Fruit fly (Drosophila melanogaster): Measurements from ENCODE around the gene Chc.

The Chc gene

dm6 chrX:15849021-15849420, 13.7 kb upstream of the Chc start, which contains the start of gene sun:
TSS of gene sun (minus strand) at chrX:15849258.
- TF ChIP-seq CTCF (optimal IDR thresholded peaks at IDR 0.05): no peak
- TF ChIP-seq CG8478 (optimal IDR thresholded peaks at IDR 0.05): no peak

DNA sequence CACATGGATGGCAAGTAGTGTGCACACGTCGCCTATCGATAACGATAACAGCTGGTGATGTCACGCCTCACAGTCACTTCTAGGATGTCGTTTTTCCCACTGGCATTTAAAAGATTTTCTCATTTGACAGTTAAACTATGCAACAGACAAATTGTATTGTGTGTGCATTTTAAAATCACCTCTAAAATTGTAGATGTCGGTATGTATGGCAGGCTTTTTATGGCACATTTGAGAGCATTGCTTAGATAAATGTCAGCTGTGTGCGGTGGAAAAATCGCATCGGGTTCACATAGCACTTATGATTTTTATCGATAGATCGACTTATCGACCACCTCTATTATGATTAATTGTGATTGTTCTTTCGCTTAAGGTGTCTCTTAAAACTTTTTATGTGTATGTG, 8.8 kb upstream of the Chc start, which contains the start of the genes ArgRS and CG8578:
Gene ArgRS, minus strand, starts transcription at position 7 of the 400 bp plus-strand sequence.
Gene CG8578, plus strand, starts transcription at position 338 of the 400 bp plus-strand sequence.
- TF ChIP-seq CG8478 (optimal IDR thresholded peaks at IDR 0.05): no peak
- TF ChIP-seq CTCF (optimal IDR thresholded peaks at IDR 0.05): no peak

DNA sequence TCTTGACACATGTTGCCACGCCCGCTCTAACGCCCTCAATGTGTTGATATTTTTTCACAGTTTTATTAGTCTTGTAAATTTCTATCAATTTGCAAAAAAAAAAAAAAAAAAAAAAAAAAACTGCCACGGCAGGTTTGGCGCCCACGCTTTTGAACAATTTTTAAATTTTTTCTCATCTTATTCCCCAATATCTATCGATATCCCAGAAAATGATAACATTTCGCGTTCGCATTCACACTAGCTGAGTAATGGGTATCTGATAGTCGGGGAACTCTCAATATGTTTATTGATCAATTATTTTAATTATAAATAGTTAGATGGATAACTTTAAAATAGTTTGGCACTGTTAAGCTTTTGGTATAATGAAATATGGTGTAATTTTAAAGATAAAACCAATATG, 6.1 kb upstream of the Chc start:
- TF ChIP-seq CG8478 (optimal IDR thresholded peaks at IDR 0.05): no peak
- TF ChIP-seq CTCF (optimal IDR thresholded peaks at IDR 0.05): no peak

dm6 chrX:15840003-15840402, 4.7 kb upstream of the Chc start:
- peak in 1 of 2 experiments; percentile 10 for TF ChIP-seq CTCF (optimal IDR thresholded peaks at IDR 0.05)
- no peak for TF ChIP-seq CG8478 (optimal IDR thresholded peaks at IDR 0.05)

dm6 chrX:15837530-15837929, 2.2 kb upstream of the Chc start, which contains the start of gene CG8565:
TSS of gene CG8565 (plus strand) at chrX:15837830.
- no peak for TF ChIP-seq CG8478 (optimal IDR thresholded peaks at IDR 0.05)

DNA sequence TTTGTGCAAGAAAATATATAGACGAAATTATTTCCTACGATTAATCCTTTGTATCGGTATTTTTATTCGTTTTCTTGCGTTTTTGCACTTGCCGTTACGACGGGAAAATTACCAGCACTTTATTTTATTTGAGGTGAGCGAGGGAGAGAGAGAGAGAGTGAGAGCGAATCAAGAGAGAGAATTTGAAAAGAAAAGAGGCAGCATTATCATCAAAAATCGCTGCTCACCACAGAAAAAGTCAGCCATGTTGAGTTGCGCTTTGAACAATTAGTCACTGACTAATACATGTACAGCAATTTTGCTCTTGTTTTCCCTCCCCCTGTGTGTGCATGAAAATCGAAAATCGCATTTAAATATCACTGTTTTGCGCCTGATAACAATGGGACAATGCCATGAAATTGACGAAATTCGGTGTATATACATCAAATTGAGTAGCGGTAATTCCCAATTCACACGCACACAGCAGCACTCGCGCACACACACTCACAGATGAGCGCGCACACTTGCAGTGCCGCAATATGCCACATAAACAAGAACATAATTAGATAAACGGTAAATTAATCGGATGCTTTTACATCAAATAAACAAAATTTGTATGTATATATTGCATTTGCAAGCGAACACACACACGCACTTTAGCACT, 575 bp downstream of the Chc start:
- no peak for TF ChIP-seq CG8478 (optimal IDR thresholded peaks at IDR 0.05)

dm6 chrX:15833957-15834356, 1.3 kb downstream of the Chc start:
- TF ChIP-seq CTCF (optimal IDR thresholded peaks at IDR 0.05) (no peak), CG8478 (optimal IDR thresholded peaks at IDR 0.05) (no peak)

DNA sequence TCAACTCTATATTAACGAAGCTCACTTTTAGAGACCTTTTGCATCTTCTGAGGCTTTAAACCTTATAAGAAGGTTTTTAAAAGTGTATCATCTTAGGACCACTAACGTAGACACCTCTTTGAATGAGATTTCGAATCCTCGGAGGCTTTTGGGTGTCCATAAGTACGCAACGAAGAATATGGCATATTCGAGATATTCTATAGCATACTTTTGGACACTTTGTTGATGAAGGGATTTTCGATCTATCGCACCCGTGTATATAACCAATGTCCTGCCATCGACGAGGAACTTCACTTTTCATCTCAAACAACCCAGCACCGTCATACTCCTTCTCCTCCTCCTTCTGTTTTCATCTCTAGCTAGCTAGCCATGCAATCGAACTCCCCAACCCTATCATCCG, 12.9 kb downstream of the Chc start:
- no peak for TF ChIP-seq CG8478 (optimal IDR thresholded peaks at IDR 0.05)
- TF ChIP-seq CTCF (optimal IDR thresholded peaks at IDR 0.05): no peak

DNA sequence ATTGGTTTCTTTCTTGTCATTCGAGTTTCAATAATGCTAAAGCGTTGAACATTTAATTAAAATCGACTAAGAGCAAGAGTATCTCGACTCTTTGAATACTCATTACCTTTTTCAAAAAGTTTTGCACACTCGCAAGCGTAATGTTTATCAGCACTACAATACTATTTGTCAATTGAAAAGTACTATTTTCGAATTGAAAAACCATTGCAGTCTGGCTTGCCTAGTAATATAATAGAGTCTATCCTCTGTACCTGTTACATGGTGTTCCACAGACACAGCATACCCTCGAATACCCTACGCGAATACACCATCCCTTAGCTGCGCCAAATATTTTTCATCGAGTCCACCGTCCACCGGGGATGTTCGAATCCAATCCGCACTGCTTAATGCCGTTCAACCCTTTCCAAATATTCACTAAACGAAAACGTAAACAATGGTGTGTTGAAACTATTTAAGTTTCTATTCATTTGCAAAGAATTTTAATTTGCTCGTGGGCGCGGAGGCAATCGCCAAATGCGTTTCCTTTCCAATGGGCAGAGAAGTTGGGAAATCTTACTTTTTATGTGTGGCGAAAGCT, 16.6 kb downstream of the Chc start:
- TF ChIP-seq CG8478 (optimal IDR thresholded peaks at IDR 0.05): no peak
- no peak for TF ChIP-seq CTCF (optimal IDR thresholded peaks at IDR 0.05)

DNA sequence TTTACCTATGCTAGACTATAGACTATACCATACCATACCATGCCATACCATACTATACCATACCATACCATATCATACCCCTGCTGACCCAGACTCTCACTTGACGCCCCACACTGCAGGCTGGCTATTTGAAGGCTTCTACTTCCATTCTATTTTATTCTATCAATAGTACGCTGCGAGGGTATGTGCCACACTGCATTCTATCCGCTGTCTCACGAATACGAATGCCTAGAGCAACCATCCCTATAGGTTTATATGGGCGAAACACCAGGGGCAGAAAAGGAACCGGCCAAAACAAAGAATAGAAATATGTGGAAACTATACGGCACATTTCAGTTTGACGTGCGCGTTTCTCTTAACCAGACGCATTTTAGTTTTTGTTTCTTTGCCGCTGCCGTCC, 17.5 kb downstream of the Chc start:
- TF ChIP-seq CTCF (optimal IDR thresholded peaks at IDR 0.05): no peak
- no peak for TF ChIP-seq CG8478 (optimal IDR thresholded peaks at IDR 0.05)

DNA sequence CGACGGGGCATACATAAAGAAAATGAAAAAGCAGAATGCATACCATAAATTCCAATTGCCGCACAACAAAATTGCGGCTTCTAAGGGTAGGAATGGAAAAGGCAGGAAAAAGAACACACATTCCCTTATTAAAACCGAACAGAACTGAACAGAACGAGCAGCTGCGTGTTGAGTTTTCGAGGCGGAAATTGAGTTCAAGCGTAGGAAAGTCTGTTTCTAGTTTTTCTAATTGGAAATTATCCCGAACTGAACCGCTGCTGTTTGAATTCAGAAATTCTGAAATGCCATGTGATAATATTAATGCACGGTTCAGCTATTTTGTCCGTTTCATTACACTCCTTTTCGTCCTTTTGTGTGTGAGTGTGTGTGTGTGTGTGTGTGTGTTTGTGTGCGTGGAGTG, 18.4 kb downstream of the Chc start:
- TF ChIP-seq CTCF (optimal IDR thresholded peaks at IDR 0.05) (no peak), CG8478 (optimal IDR thresholded peaks at IDR 0.05) (no peak)

DNA sequence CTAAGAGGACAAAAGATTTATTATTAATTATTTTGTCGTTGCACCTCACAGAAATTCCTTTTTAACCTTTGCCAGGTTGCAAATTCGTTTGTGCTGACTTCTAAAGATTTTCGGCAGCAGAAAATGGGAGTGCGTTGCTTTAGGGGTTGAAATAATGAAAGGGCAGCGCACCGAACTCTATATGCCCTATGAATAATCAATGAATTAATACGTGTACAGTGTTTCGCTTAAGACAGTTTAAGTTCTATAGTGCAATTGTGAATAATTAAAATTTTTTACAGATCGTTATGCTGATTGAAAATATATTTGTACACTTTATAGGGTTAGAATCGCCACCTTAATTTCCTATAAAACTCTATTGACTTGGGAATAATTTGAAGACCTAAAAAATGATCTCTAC, 19.2 kb downstream of the Chc start:
- no peak for TF ChIP-seq CTCF (optimal IDR thresholded peaks at IDR 0.05)
- TF ChIP-seq CG8478 (optimal IDR thresholded peaks at IDR 0.05): no peak

DNA sequence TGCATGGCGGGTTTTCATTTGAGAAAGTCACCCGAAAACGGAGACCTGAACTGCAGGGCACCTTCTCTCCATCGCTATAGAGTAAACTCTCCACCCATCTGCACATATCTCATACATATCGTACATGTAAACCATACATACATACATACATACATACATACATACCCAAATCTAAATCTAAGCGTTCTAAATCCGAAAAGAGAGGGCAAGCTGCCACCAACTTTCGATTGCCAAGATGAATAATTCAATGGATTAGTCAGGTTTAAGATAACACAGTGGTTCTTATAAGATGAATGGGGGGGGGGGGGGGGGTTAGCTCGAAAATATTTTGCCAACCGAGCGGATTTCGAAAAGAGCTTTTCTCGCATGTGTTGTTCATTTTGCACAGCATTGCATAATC, 20.8 kb downstream of the Chc start:
- TF ChIP-seq CG8478 (optimal IDR thresholded peaks at IDR 0.05): no peak
- TF ChIP-seq CTCF (optimal IDR thresholded peaks at IDR 0.05): no peak

dm6 chrX:15813224-15813623, 22.1 kb downstream of the Chc start:
- no peak for TF ChIP-seq CG8478 (optimal IDR thresholded peaks at IDR 0.05)
- TF ChIP-seq CTCF (optimal IDR thresholded peaks at IDR 0.05): no peak

DNA sequence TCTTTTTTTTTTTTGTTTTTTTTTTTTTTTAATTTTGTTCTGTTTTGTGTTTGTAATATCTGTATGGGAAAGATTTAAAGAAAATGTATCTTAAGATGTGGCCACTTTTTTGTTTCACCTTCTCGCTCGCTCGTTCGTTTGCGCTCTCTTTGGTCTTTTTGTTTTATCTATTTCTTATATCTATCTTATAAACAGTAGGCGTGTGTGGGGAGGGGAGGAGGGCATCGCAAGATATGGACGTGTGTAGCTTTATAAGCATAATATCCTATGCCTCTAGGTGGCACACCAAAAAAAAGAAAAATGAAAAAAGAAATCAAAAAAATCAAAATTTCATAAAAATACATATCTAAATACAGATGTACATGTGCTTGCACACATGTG, 22.7 kb downstream of the Chc start:
- TF ChIP-seq CTCF (optimal IDR thresholded peaks at IDR 0.05): no peak
- TF ChIP-seq CG8478 (optimal IDR thresholded peaks at IDR 0.05): no peak

dm6 chrX:15811666-15812614, 23.4 kb downstream of the Chc start:
- TF ChIP-seq CTCF (optimal IDR thresholded peaks at IDR 0.05) (no peak), CG8478 (optimal IDR thresholded peaks at IDR 0.05) (no peak)

Data from S2 (cell line).